Worm (Caenorhabditis elegans) whole organism, L1 larva: Measurements from ENCODE around the gene nspc-19.

Experiments
- C04F5.9 ChIP-seq: sonication (generic microtip); optimal IDR thresholded peaks from 2 replicates; lab custom pipeline; 2016; ENCODE audit warnings: missing genetic modification characterization, missing compliant biosample characterization
- C34B4.2 ChIP-seq: sonication (generic microtip); optimal IDR thresholded peaks from 2 replicates; lab custom pipeline; 2017; ENCODE audit warnings: mild to moderate bottlenecking, missing genetic modification characterization, missing compliant biosample characterization
- Y116A8C.19 ChIP-seq: sonication (generic microtip); optimal IDR thresholded peaks from 2 replicates; lab custom pipeline; 2016; ENCODE audit warnings: missing compliant biosample characterization, missing genetic modification characterization, borderline replicate concordance
- aly-2 ChIP-seq: fragments of 150-350 bp; optimal IDR thresholded peaks from 2 replicates; lab custom pipeline; 2014; ENCODE audit warnings: missing biosample characterization, missing genetic modification characterization
- ama-1 ChIP-seq: fragments of 150-350 bp; optimal IDR thresholded peaks from 2 replicates; lab custom pipeline; 2014
- ceh-88 ChIP-seq: fragments of 200-800 bp; sonication (Bioruptor generic); IDR thresholded peaks from 2 replicates; pipeline ENCODE4 v1.3.6; 2022; ENCODE audit warnings: missing genetic modification characterization, missing compliant biosample characterization
- ces-1 ChIP-seq: fragments of 150-350 bp; optimal IDR thresholded peaks from 2 replicates; lab custom pipeline; 2014; ENCODE audit warnings: missing biosample characterization, missing genetic modification reagents, missing genetic modification characterization
- dpl-1 ChIP-seq, 3 experiments: fragments of 150-350 bp in 2 of 3; sonication (generic microtip) in 1 of 3; optimal IDR thresholded peaks; 2 replicates each; lab custom pipeline; 2014 to 2017; ENCODE audit warnings: missing biosample characterization in 3 of 3, missing genetic modification characterization in 3 of 3, missing genetic modification reagents in 3 of 3
- efl-1 ChIP-seq, 4 experiments: fragments of 150-350 bp; optimal IDR thresholded peaks in 3 of 4; peaks in 1 of 4; 1 replicate in 1 of 4; 2 replicates in 3 of 4; lab custom pipeline; 2014; ENCODE audit warnings: missing biosample characterization in 2 of 4, missing genetic modification characterization in 2 of 4, missing genetic modification reagents in 2 of 4
- egl-13 ChIP-seq: sonication (generic microtip); optimal IDR thresholded peaks from 2 replicates; lab custom pipeline; 2016; ENCODE audit warnings: missing genotype, missing genetic modification reagents, missing genetic modification characterization, missing compliant biosample characterization
- elt-2 ChIP-seq: sonication (generic microtip); optimal IDR thresholded peaks from 2 replicates; lab custom pipeline; 2016; ENCODE audit warnings: missing genetic modification characterization, mild to moderate bottlenecking, inconsistent platforms, missing compliant biosample characterization, missing genetic modification reagents
- elt-3 ChIP-seq, 6 experiments: fragments of 150-350 bp in 1 of 6; sonication (generic microtip); optimal IDR thresholded peaks; 2 replicates each; lab custom pipeline; 2017 to 2018; ENCODE audit warnings: missing biosample characterization in 6 of 6, missing genetic modification characterization in 6 of 6, inconsistent platforms in 1 of 6
- fkh-10 ChIP-seq: sonication (generic microtip); optimal IDR thresholded peaks from 2 replicates; lab custom pipeline; 2017; ENCODE audit warnings: missing biosample characterization, missing genetic modification reagents, missing genetic modification characterization
- fos-1 ChIP-seq: fragments of 150-350 bp; optimal IDR thresholded peaks from 2 replicates; lab custom pipeline; 2014; ENCODE audit warnings: missing biosample characterization, missing genetic modification characterization
- hlh-17 ChIP-seq: fragments of 200-800 bp; sonication (Bioruptor generic); optimal IDR thresholded peaks from 2 replicates; lab custom pipeline; 2018; ENCODE audit warnings: missing genetic modification characterization, mild to moderate bottlenecking, missing compliant biosample characterization, moderate library complexity, borderline replicate concordance
- hlh-4 ChIP-seq: sonication (generic microtip); optimal IDR thresholded peaks from 2 replicates; lab custom pipeline; 2016; ENCODE audit warnings: mild to moderate bottlenecking, missing genetic modification characterization, missing compliant biosample characterization
- irx-1 ChIP-seq: sonication (generic microtip); optimal IDR thresholded peaks from 2 replicates; lab custom pipeline; 2016; ENCODE audit warnings: missing genetic modification characterization, missing compliant biosample characterization
- lin-13 ChIP-seq: fragments of 150-350 bp; optimal IDR thresholded peaks from 2 replicates; lab custom pipeline; 2014; ENCODE audit warnings: missing biosample characterization, missing genetic modification reagents, missing genetic modification characterization
- lin-35 ChIP-seq, 2 experiments: fragments of 150-350 bp; optimal IDR thresholded peaks; 2 replicates each; lab custom pipeline; 2014; ENCODE audit warnings: missing biosample characterization in 2 of 2, missing genetic modification characterization in 2 of 2, missing genetic modification reagents in 2 of 2
- lin-39 ChIP-seq: fragments of 150-350 bp; optimal IDR thresholded peaks from 2 replicates; lab custom pipeline; 2014; ENCODE audit warnings: missing biosample characterization, missing genetic modification reagents, missing genetic modification characterization
- lsy-2 ChIP-seq, 2 experiments: fragments of 150-350 bp; optimal IDR thresholded peaks; 2 replicates each; lab custom pipeline; 2014; ENCODE audit warnings: missing biosample characterization in 2 of 2, missing genetic modification characterization in 2 of 2
- mab-9 ChIP-seq: fragments of 200-800 bp; sonication (Bioruptor generic); IDR thresholded peaks from 2 replicates; pipeline ENCODE4 v1.3.6; 2022; ENCODE audit warnings: missing genetic modification reagents, missing genetic modification characterization, missing compliant biosample characterization
- mef-2 ChIP-seq: fragments of 150-350 bp; optimal IDR thresholded peaks from 2 replicates; lab custom pipeline; 2014; ENCODE audit warnings: missing biosample characterization, missing genetic modification characterization
- mep-1 ChIP-seq: fragments of 150-350 bp; optimal IDR thresholded peaks from 2 replicates; lab custom pipeline; 2014; ENCODE audit warnings: missing biosample characterization, missing genetic modification characterization
- nhr-12 ChIP-seq: sonication (generic microtip); optimal IDR thresholded peaks from 2 replicates; lab custom pipeline; 2017; ENCODE audit warnings: missing biosample characterization, missing genetic modification characterization
- nhr-19 ChIP-seq: fragments of 200-800 bp; sonication (Bioruptor generic); conservative IDR thresholded peaks from 2 replicates; pipeline ENCODE4 v1.3.6; 2022; ENCODE audit warnings: missing genetic modification characterization, missing compliant biosample characterization
- nhr-28 ChIP-seq: fragments of 150-350 bp; optimal IDR thresholded peaks from 2 replicates; lab custom pipeline; 2014; ENCODE audit warnings: missing biosample characterization, missing genetic modification characterization
- nhr-47 ChIP-seq: sonication (generic microtip); optimal IDR thresholded peaks from 2 replicates; lab custom pipeline; 2016; ENCODE audit warnings: mild to moderate bottlenecking, missing genetic modification characterization, moderate library complexity, missing compliant biosample characterization
- nhr-71 ChIP-seq: sonication (generic microtip); optimal IDR thresholded peaks from 2 replicates; lab custom pipeline; 2016; ENCODE audit warnings: mild to moderate bottlenecking, missing genetic modification characterization, moderate library complexity, missing compliant biosample characterization
- nhr-76 ChIP-seq: sonication (generic microtip); optimal IDR thresholded peaks from 2 replicates; lab custom pipeline; 2017; ENCODE audit warnings: missing biosample characterization, missing genetic modification characterization
- nhr-77 ChIP-seq: fragments of 150-350 bp; optimal IDR thresholded peaks from 2 replicates; lab custom pipeline; 2014; ENCODE audit warnings: missing biosample characterization, missing genetic modification characterization
- nhr-84 ChIP-seq: sonication (generic microtip); optimal IDR thresholded peaks from 2 replicates; lab custom pipeline; 2017; ENCODE audit warnings: missing biosample characterization, missing genetic modification characterization
- nhr-85 ChIP-seq: sonication (generic microtip); peaks from one replicate; lab custom pipeline; 2016; ENCODE audit warnings: missing genetic modification characterization, inconsistent platforms, missing compliant biosample characterization
- nhr-90 ChIP-seq: sonication (generic microtip); optimal IDR thresholded peaks from 2 replicates; lab custom pipeline; 2016; ENCODE audit warnings: mild to moderate bottlenecking, missing genetic modification characterization, missing compliant biosample characterization; ENCODE audit not compliant: poor library complexity
- pag-3 ChIP-seq: sonication (generic microtip); optimal IDR thresholded peaks from 2 replicates; lab custom pipeline; 2017; ENCODE audit warnings: missing genetic modification characterization, mild to moderate bottlenecking, missing compliant biosample characterization, antibody characterized with exemption, borderline replicate concordance; ENCODE audit not compliant: insufficient read depth
- pax-3 ChIP-seq: fragments of 200-800 bp; sonication (Bioruptor generic); optimal IDR thresholded peaks from 2 replicates; lab custom pipeline; 2018; ENCODE audit warnings: mild to moderate bottlenecking, missing genetic modification characterization, moderate library complexity, missing compliant biosample characterization
- skn-1 ChIP-seq: fragments of 150-350 bp; optimal IDR thresholded peaks from 2 replicates; lab custom pipeline; 2014; ENCODE audit warnings: missing biosample characterization, missing genetic modification characterization
- snpc-4 ChIP-seq: fragments of 150-350 bp; optimal IDR thresholded peaks from 2 replicates; lab custom pipeline; 2014; ENCODE audit warnings: missing biosample characterization, missing genetic modification characterization
- sox-4 ChIP-seq: sonication (generic microtip); optimal IDR thresholded peaks from 2 replicates; lab custom pipeline; 2016; ENCODE audit warnings: missing genetic modification characterization, missing compliant biosample characterization
- sptf-1 ChIP-seq: fragments of 150-350 bp; optimal IDR thresholded peaks from 2 replicates; lab custom pipeline; 2014; ENCODE audit warnings: missing biosample characterization, missing genetic modification characterization
- swsn-7 ChIP-seq: sonication (generic microtip); optimal IDR thresholded peaks from 2 replicates; lab custom pipeline; 2016; ENCODE audit warnings: missing genetic modification characterization, missing compliant biosample characterization
- unc-30 ChIP-seq: sonication (generic microtip); optimal IDR thresholded peaks from 2 replicates; lab custom pipeline; 2017; ENCODE audit warnings: missing biosample characterization, missing genetic modification characterization
- unc-62 ChIP-seq: fragments of 150-350 bp; optimal IDR thresholded peaks from 2 replicates; lab custom pipeline; 2014; ENCODE audit warnings: missing biosample characterization, missing genetic modification reagents, missing genetic modification characterization
- unc-86 ChIP-seq: sonication (generic microtip); optimal IDR thresholded peaks from 2 replicates; lab custom pipeline; 2016; ENCODE audit warnings: missing genetic modification characterization, missing compliant biosample characterization
- zag-1 ChIP-seq: fragments of 150-350 bp; optimal IDR thresholded peaks from 2 replicates; lab custom pipeline; 2014; ENCODE audit warnings: missing biosample characterization, missing genetic modification characterization
- ztf-11 ChIP-seq, 2 experiments: sonication (generic microtip); optimal IDR thresholded peaks; 2 replicates each; lab custom pipeline; 2016 to 2017; ENCODE audit warnings: missing genetic modification characterization in 2 of 2, missing biosample characterization in 1 of 2, missing compliant biosample characterization in 1 of 2

Gene nspc-19

ce11 chrX:14503800-14504550 lies 24.5 kb upstream of the nspc-19 start, which contains the start of gene M163.1 (continued):
- TF ChIP-seq fos-1 (tag; lab: Kevin White, UChicago), result no peak
- no peak for TF ChIP-seq nhr-76 (tag; lab: Kevin White, UChicago)
- TF ChIP-seq lin-13 (GFP tag; lab: Kevin White, UChicago), result no peak
- TF ChIP-seq nhr-28 (tag; lab: Kevin White, UChicago), result no peak
- no peak for TF ChIP-seq fkh-10
- no peak for TF ChIP-seq lin-39 (tag; lab: Kevin White, UChicago)
- no peak for TF ChIP-seq snpc-4 (tag; lab: Kevin White, UChicago)
- TF ChIP-seq nhr-84 (tag; lab: Kevin White, UChicago), result no peak
- no peak for TF ChIP-seq ces-1 (GFP tag; lab: Kevin White, UChicago)
- TF ChIP-seq Y116A8C.19 (tag; lab: Kevin White, UChicago), result no peak
- no peak for TF ChIP-seq ama-1 (lab: Kevin White, UChicago)
- TF ChIP-seq hlh-4 (tag; lab: Kevin White, UChicago), result no peak
- TF ChIP-seq ceh-88 (GFP tag; lab: Robert Waterston, UW), result no peak
- TF ChIP-seq ztf-11 (tag; optimal IDR thresholded peaks at IDR 0.05; lab: Kevin White, UChicago), result peak in 1 of 2 experiments; percentile 30
- TF ChIP-seq unc-86 (tag; lab: Kevin White, UChicago), result no peak
- TF ChIP-seq mef-2, result no peak
- no peak for TF ChIP-seq aly-2 (tag; lab: Kevin White, UChicago)
- TF ChIP-seq nhr-12 (tag; lab: Kevin White, UChicago), result no peak
- no peak for TF ChIP-seq egl-13 (tag; lab: Kevin White, UChicago)
- no peak for TF ChIP-seq efl-1 (optimal IDR thresholded peaks at IDR 0.05; lab: Kevin White, UChicago)
- TF ChIP-seq efl-1 (GFP tag; optimal IDR thresholded peaks at IDR 0.05 in 1 of 2; lab: Kevin White, UChicago), result no peak
- TF ChIP-seq pax-3 (tag; lab: Kevin White, UChicago), result no peak
- TF ChIP-seq C34B4.2 (tag; lab: Kevin White, UChicago), result no peak
- no peak for TF ChIP-seq sptf-1
- TF ChIP-seq nhr-19 (GFP tag; lab: Robert Waterston, UW), result peak; percentile 37
- no peak for TF ChIP-seq zag-1 (tag; lab: Kevin White, UChicago)
- TF ChIP-seq lin-35 (GFP tag; optimal IDR thresholded peaks at IDR 0.05; lab: Kevin White, UChicago), result no peak
- no peak for TF ChIP-seq unc-30 (tag; lab: Kevin White, UChicago)
- no peak for TF ChIP-seq lsy-2 (tag; optimal IDR thresholded peaks at IDR 0.05; lab: Kevin White, UChicago)
- TF ChIP-seq pag-3 (tag; lab: Kevin White, UChicago), result no peak
- TF ChIP-seq mep-1 (tag; lab: Kevin White, UChicago), result no peak
- no peak for TF ChIP-seq nhr-90 (tag; lab: Kevin White, UChicago)
- no peak for TF ChIP-seq dpl-1 (GFP tag; optimal IDR thresholded peaks at IDR 0.05; lab: Kevin White, UChicago)

- TF ChIP-seq elt-2 (tag; lab: Kevin White, UChicago) (peak; percentile 30), mab-9 (no peak)
Measured at ce11 chrX:14504551-14504902, 24.0 kb upstream of the nspc-19 start.

- no peak for TF ChIP-seq pax-3 (tag; lab: Kevin White, UChicago)
- peak; percentile 82 for TF ChIP-seq nhr-71 (tag; lab: Kevin White, UChicago)
- no peak for TF ChIP-seq C04F5.9 (tag; lab: Kevin White, UChicago)
- peak; percentile 90 for TF ChIP-seq nhr-77
- peak; percentile 26 to 98 (median 58) for TF ChIP-seq elt-3 (tag; optimal IDR thresholded peaks at IDR 0.05; lab: Kevin White, UChicago)
- no peak for TF ChIP-seq sox-4 (tag; lab: Kevin White, UChicago)
- peak; percentile 15 for TF ChIP-seq pag-3 (tag; lab: Kevin White, UChicago)
- peak; percentile 39 for TF ChIP-seq nhr-47
- no peak for TF ChIP-seq fos-1 (tag; lab: Kevin White, UChicago)
- TF ChIP-seq snpc-4 (tag; lab: Kevin White, UChicago), result no peak
- TF ChIP-seq lin-35 (GFP tag; optimal IDR thresholded peaks at IDR 0.05; lab: Kevin White, UChicago), result peak; percentile 1 to 61
- TF ChIP-seq mep-1 (tag; lab: Kevin White, UChicago), result peak; percentile 33
- TF ChIP-seq lsy-2 (tag; optimal IDR thresholded peaks at IDR 0.05; lab: Kevin White, UChicago), result peak; percentile 14 to 42
- TF ChIP-seq irx-1 (tag; lab: Kevin White, UChicago), result peak; percentile 35
- peak; percentile 96 for TF ChIP-seq nhr-85
- peak; percentile 57 for TF ChIP-seq swsn-7 (tag; lab: Kevin White, UChicago)
- no peak for TF ChIP-seq ama-1 (lab: Kevin White, UChicago)
- peak; percentile 17 for TF ChIP-seq skn-1 (tag; lab: Kevin White, UChicago)
- no peak for TF ChIP-seq unc-62 (GFP tag; lab: Kevin White, UChicago)
- no peak for TF ChIP-seq hlh-17 (GFP tag; lab: Kevin White, UChicago)
Measured at ce11 chrX:14505578-14506353, 22.7 kb upstream of the nspc-19 start.
